Fruit fly (Drosophila melanogaster): Measurements from ENCODE around the gene Gr93b.

Gr93b gene

dm6 chr3R:21822562-21822933, 21.0 kb downstream of the Gr93b start, which contains the start of gene CASK (continued):
- TF ChIP-seq Abd-B (GFP tag; optimal IDR thresholded peaks at IDR 0.05) (no peak), CG11085 (GFP tag; IDR thresholded peaks at IDR 0.05) (no peak), CG13424 (tag; optimal IDR thresholded peaks at IDR 0.05) (peak; percentile 15), CG3163 (GFP tag; optimal IDR thresholded peaks at IDR 0.05) (peak; percentile 12), amos (GFP tag; IDR thresholded peaks at IDR 0.05; ENCODE audit: partially characterized antibody) (peak; percentile 53), ftz-f1 (GFP tag; optimal IDR thresholded peaks at IDR 0.05) (no peak), MESR4 (GFP tag; optimal IDR thresholded peaks at IDR 0.05) (peak; percentile 79), sens (GFP tag) (peak; percentile 84), CG15601 (tag; optimal IDR thresholded peaks at IDR 0.05) (peak; percentile 11), Hmr (GFP tag; optimal IDR thresholded peaks at IDR 0.05) (peak; percentile 20), CG10267 (tag; optimal IDR thresholded peaks at IDR 0.05) (peak; percentile 17), stwl (tag; optimal IDR thresholded peaks at IDR 0.05) (peak; percentile 52), nmo (GFP tag; optimal IDR thresholded peaks at IDR 0.05) (peak; percentile 63), ase (GFP tag; IDR thresholded peaks at IDR 0.05) (no peak), Med (GFP tag) (peak; percentile 75), vvl (GFP tag; IDR thresholded peaks at IDR 0.05) (0 out of 2 replicates have a peak, but pooled peaks have one; percentile 16), cg (GFP tag; optimal IDR thresholded peaks at IDR 0.05) (peak; percentile 67), CG14860 (GFP tag; IDR thresholded peaks at IDR 0.05; ENCODE audit: partially characterized antibody) (peak; percentile 4; the same call in 1 of the 3 replicates), Nf-YC (tag; optimal IDR thresholded peaks at IDR 0.05) (peak; percentile 14), CG7928 (GFP tag; optimal IDR thresholded peaks at IDR 0.05) (peak; percentile 94), inv (GFP tag; IDR thresholded peaks at IDR 0.05; ENCODE audit: partially characterized antibody) (peak; percentile 59; the same call in 1 of the 2 replicates), HLHmδ (GFP tag; optimal IDR thresholded peaks at IDR 0.05) (no peak), NFAT (GFP tag; IDR thresholded peaks at IDR 0.05) (no peak), CG15011 (GFP tag; optimal IDR thresholded peaks at IDR 0.05) (no peak), zfh2 (GFP tag; optimal IDR thresholded peaks at IDR 0.05) (peak; percentile 21), CG12391 (tag; optimal IDR thresholded peaks at IDR 0.05) (peak; percentile 30), Stat92E (GFP tag; optimal IDR thresholded peaks at IDR 0.05) (peak in 1 of 3 experiments; percentile 57), Nf-YA (GFP tag; IDR thresholded peaks at IDR 0.05) (no peak), CG12236 (GFP tag; optimal IDR thresholded peaks at IDR 0.05) (no peak), prd (optimal IDR thresholded peaks at IDR 0.05) (no peak), prd (GFP tag; IDR thresholded peaks at IDR 0.05) (0 out of 3 replicates have a peak, but pooled peaks have one; percentile 19), bowl (GFP tag; IDR thresholded peaks at IDR 0.05) (no peak), kni (GFP tag; optimal IDR thresholded peaks at IDR 0.05) (peak; percentile 9), Jarid2 (GFP tag; optimal IDR thresholded peaks at IDR 0.05) (peak; percentile 43), Sry-δ (GFP tag; optimal IDR thresholded peaks at IDR 0.05) (peak; percentile 17), nerfin-1 (tag; optimal IDR thresholded peaks at IDR 0.05) (no peak), trem (tag; optimal IDR thresholded peaks at IDR 0.05) (peak; percentile 33), insv (GFP tag; optimal IDR thresholded peaks at IDR 0.05) (peak in 1 of 2 experiments; percentile 12), Pdp1 (GFP tag; optimal IDR thresholded peaks at IDR 0.05) (peak in 1 of 2 experiments; percentile 25), Sox102F (GFP tag; optimal IDR thresholded peaks at IDR 0.05) (no peak), HmgD (GFP tag; optimal IDR thresholded peaks at IDR 0.05) (peak; percentile 8), sug (tag; optimal IDR thresholded peaks at IDR 0.05) (peak; percentile 24), BEAF-32 (GFP tag; optimal IDR thresholded peaks at IDR 0.05) (peak; percentile 55), E2f2 (GFP tag; IDR thresholded peaks at IDR 0.05) (peak; percentile 90), mam (GFP tag; optimal IDR thresholded peaks at IDR 0.05) (peak; percentile 0), dmrt11E (tag; optimal IDR thresholded peaks at IDR 0.05) (no peak), unc-4 (GFP tag; IDR thresholded peaks at IDR 0.05; ENCODE audit: partially characterized antibody) (peak; percentile 21; the same call in 1 of the 2 replicates), CG4617 (GFP tag; optimal IDR thresholded peaks at IDR 0.05; ENCODE audit: borderline replicate concordance) (peak; percentile 39), CG30403 (GFP tag; optimal IDR thresholded peaks at IDR 0.05) (no peak)
